Worm (Caenorhabditis elegans): Measurements from ENCODE around the gene F55G7.1.

DNA sequence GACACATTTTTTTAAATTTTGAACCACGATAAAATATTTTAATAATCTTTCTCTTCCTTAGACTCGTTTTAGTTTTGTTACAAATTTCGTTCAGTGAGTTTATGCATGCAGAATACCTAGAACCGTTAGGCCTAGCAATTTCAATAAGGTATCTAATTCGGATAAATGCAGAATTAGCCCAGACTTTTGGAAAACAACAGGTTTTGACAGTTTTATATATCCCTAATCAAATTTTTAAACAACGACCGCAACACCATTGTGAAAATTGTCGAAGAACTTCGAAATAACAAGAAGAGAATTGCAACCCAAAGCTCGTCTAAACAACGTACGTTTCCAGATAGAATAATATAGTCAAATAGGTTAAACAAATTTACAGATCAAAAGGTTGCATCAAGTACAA, 6.2 kb upstream of the F55G7.1 start, which contains the start of gene Y62H9A.16:
- TF ChIP-seq snpc-4 (tag; optimal IDR thresholded peaks at IDR 0.05) (no peak), fkh-10 (GFP tag; optimal IDR thresholded peaks at IDR 0.05) (no peak), pha-4 (tag; optimal IDR thresholded peaks at IDR 0.05) (no peak), nfya-1 (tag; optimal IDR thresholded peaks at IDR 0.05; ENCODE audit: insufficient read depth) (no peak), mdl-1 (tag; optimal IDR thresholded peaks at IDR 0.05) (no peak), elt-1 (tag; optimal IDR thresholded peaks at IDR 0.05) (no peak), elt-3 (tag; optimal IDR thresholded peaks at IDR 0.05) (no peak), lin-39 (tag; optimal IDR thresholded peaks at IDR 0.05) (no peak), aly-2 (tag; optimal IDR thresholded peaks at IDR 0.05) (no peak), nhr-11 (tag; optimal IDR thresholded peaks at IDR 0.05) (no peak), unc-39 (tag; optimal IDR thresholded peaks at IDR 0.05) (no peak)
